Fruit fly (Drosophila melanogaster) whole organism, embryonic: ENCODE results near the gene Jhbp5.

Experiments used
- Atf-2 ChIP-seq: fragments of 200-800 bp; sonication (Bioruptor generic); optimal IDR thresholded peaks from 2 replicates; lab custom pipeline; 2016; ENCODE audit warnings: missing biosample characterization, missing genetic modification characterization
- her ChIP-seq: fragments of 200-800 bp; sonication (Bioruptor generic); optimal IDR thresholded peaks from 2 replicates; lab custom pipeline; 2016; ENCODE audit warnings: missing biosample characterization, missing genetic modification characterization
- nerfin-1 ChIP-seq: fragments of 200-800 bp; sonication (Bioruptor generic); optimal IDR thresholded peaks from 3 replicates; lab custom pipeline; 2019; ENCODE audit warnings: missing biosample characterization, mild to moderate bottlenecking, missing genetic modification characterization, moderate library complexity

dm6 chr3R:16030445-16030844 lies 15.5 kb downstream of the Jhbp5 start:
- no peak for TF ChIP-seq nerfin-1
- no peak for TF ChIP-seq her
- TF ChIP-seq Atf-2 (GFP tag; lab: Kevin White, UChicago): no peak
